Fruit fly (Drosophila melanogaster) whole organism, adult: ENCODE data around the gene cue.

Experiments used
- CG14711 ChIP-seq: fragments of 200-800 bp; sonication (Bioruptor generic); optimal IDR thresholded peaks from 2 replicates; lab custom pipeline; 2018; ENCODE audit warnings: missing biosample characterization, mild to moderate bottlenecking, missing genetic modification characterization, moderate library complexity
- CG5204 ChIP-seq: fragments of 200-800 bp; sonication (Bioruptor generic); optimal IDR thresholded peaks from 2 replicates; lab custom pipeline; 2016; ENCODE audit warnings: missing biosample characterization, missing genetic modification characterization
- CG7045 ChIP-seq: fragments of 200-800 bp; sonication (Bioruptor generic); optimal IDR thresholded peaks from 2 replicates; lab custom pipeline; 2017; ENCODE audit warnings: missing biosample characterization, mild to moderate bottlenecking, missing genetic modification characterization
- CG7101 ChIP-seq: fragments of 200-800 bp; sonication (Bioruptor generic); optimal IDR thresholded peaks from 2 replicates; lab custom pipeline; 2018; ENCODE audit warnings: missing biosample characterization, mild to moderate bottlenecking, missing genetic modification characterization, moderate library complexity
- Hr96 ChIP-seq: fragments of 200-800 bp; sonication (Bioruptor generic); optimal IDR thresholded peaks from 2 replicates; lab custom pipeline; 2016; ENCODE audit warnings: missing biosample characterization, missing genetic modification characterization
- cic ChIP-seq: fragments of 200-800 bp; sonication (Bioruptor generic); optimal IDR thresholded peaks from 2 replicates; lab custom pipeline; 2017; ENCODE audit warnings: missing biosample characterization, mild to moderate bottlenecking, missing genetic modification characterization, moderate library complexity
- kay ChIP-seq: fragments of 200-800 bp; sonication (Bioruptor generic); peaks from one replicate; lab custom pipeline; 2016; ENCODE audit warnings: missing biosample characterization, missing genetic modification characterization, borderline replicate concordance
- ovo ChIP-seq: fragments of 200-800 bp; sonication (Bioruptor generic); optimal IDR thresholded peaks from 2 replicates; lab custom pipeline; 2016; ENCODE audit warnings: missing biosample characterization, missing genetic modification characterization
- pad ChIP-seq: fragments of 200-800 bp; sonication (Bioruptor generic); optimal IDR thresholded peaks from 3 replicates; lab custom pipeline; 2017; ENCODE audit warnings: missing biosample characterization, missing genetic modification characterization, mild to moderate bottlenecking, moderate library complexity, missing genetic modification reagents
- tj ChIP-seq: fragments of 200-800 bp; sonication (Bioruptor generic); optimal IDR thresholded peaks from 3 replicates; lab custom pipeline; 2017; ENCODE audit warnings: missing biosample characterization, mild to moderate bottlenecking, missing genetic modification characterization, moderate library complexity
- toe ChIP-seq: fragments of 200-800 bp; sonication (Bioruptor generic); optimal IDR thresholded peaks from 2 replicates; lab custom pipeline; 2016; ENCODE audit warnings: missing biosample characterization, missing genetic modification characterization

DNA sequence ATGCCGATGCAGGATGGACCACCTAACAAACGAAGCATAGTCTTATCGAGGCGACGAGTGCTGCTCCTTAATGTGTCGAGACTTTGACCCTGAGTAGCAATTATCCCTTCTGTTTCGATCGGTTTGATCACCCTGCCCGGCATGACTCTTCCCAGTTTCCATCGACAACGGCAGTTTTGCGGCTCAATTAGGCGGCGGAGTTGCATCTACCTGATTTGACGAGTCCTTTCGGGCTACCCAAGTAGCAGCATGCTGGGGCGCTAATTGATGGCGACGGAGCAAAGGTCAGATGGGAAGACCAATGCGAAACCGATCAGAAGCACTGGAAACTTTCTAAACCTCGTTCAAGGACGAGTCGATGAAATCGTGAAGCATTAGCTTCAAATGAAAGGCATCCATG, 46.0 kb downstream of the cue start:
- TF ChIP-seq pad (GFP tag; lab: Kevin White, UChicago), result no peak
- no peak for TF ChIP-seq kay (GFP tag; lab: Kevin White, UChicago)
- no peak for TF ChIP-seq CG5204 (GFP tag; lab: Kevin White, UChicago)
- TF ChIP-seq CG7101 (tag; lab: Kevin White, UChicago), result no peak
- TF ChIP-seq cic (GFP tag; lab: Kevin White, UChicago), result no peak
- TF ChIP-seq tj (GFP tag; lab: Kevin White, UChicago), result no peak
- TF ChIP-seq toe (GFP tag; lab: Kevin White, UChicago), result no peak
- TF ChIP-seq CG7045, result no peak
- TF ChIP-seq CG14711, result no peak
- no peak for TF ChIP-seq ovo (GFP tag; lab: Kevin White, UChicago)
- no peak for TF ChIP-seq Hr96
